Worm (Caenorhabditis elegans): ENCODE results near the gene C06E1.11.

- TF ChIP-seq ztf-25 (GFP tag; IDR thresholded peaks at IDR 0.05) (no peak), nhr-90 (tag; optimal IDR thresholded peaks at IDR 0.05) (no peak), unc-62 (GFP tag; optimal IDR thresholded peaks at IDR 0.05) (no peak), ztf-28 (GFP tag; IDR thresholded peaks at IDR 0.05) (no peak), ceh-58 (GFP tag; IDR thresholded peaks at IDR 0.05) (no peak), egl-18 (GFP tag; IDR thresholded peaks at IDR 0.05) (no peak), lin-26 (GFP tag; IDR thresholded peaks at IDR 0.05) (no peak), K11D2.4 (GFP tag; IDR thresholded peaks at IDR 0.05) (no peak)
These were observed 19.8 kb downstream of the C06E1.11 start for ce11 chrIII:8596692-8597091.
